Worm (Caenorhabditis elegans): ENCODE measurements around the gene ugt-60.
A peak's percentile ranks its signal among the peaks of the same experiment; 100 is the strongest.

ugt-60 gene

ce11 chrIII:9655802-9656201 is 23.0 kb downstream of the ugt-60 start, which contains the start of gene C15H7.4:
TSS of gene C15H7.4 (minus strand) at chrIII:9655902.
- no peak for TF ChIP-seq nhr-77 (tag; optimal IDR thresholded peaks at IDR 0.05)
- no peak for TF ChIP-seq hmg-11 (tag; optimal IDR thresholded peaks at IDR 0.05)
- TF ChIP-seq fkh-10 (GFP tag; optimal IDR thresholded peaks at IDR 0.05): no peak
- no peak for TF ChIP-seq skn-1 (tag; optimal IDR thresholded peaks at IDR 0.05)
- TF ChIP-seq lin-39 (tag; optimal IDR thresholded peaks at IDR 0.05): no peak
- no peak for TF ChIP-seq ceh-82 (tag; optimal IDR thresholded peaks at IDR 0.05)
- TF ChIP-seq R02D3.7 (tag; optimal IDR thresholded peaks at IDR 0.05): no peak
- TF ChIP-seq nhr-12 (tag; optimal IDR thresholded peaks at IDR 0.05): no peak
- no peak for TF ChIP-seq ztf-11 (tag; optimal IDR thresholded peaks at IDR 0.05)
- no peak for TF ChIP-seq nhr-11 (tag; optimal IDR thresholded peaks at IDR 0.05)
- TF ChIP-seq nhr-237 (tag; optimal IDR thresholded peaks at IDR 0.05): no peak
- no peak for TF ChIP-seq pha-4 (tag; optimal IDR thresholded peaks at IDR 0.05)
- no peak for TF ChIP-seq unc-62 (GFP tag; optimal IDR thresholded peaks at IDR 0.05)
- TF ChIP-seq nhr-23 (tag; optimal IDR thresholded peaks at IDR 0.05): no peak
- TF ChIP-seq ZK546.5 (tag; optimal IDR thresholded peaks at IDR 0.05): no peak

ce11 chrIII:9651871-9652270 is 27.0 kb downstream of the ugt-60 start, which contains the start of gene C15H7.3:
TSS of gene C15H7.3 (minus strand) at chrIII:9651971.
- TF ChIP-seq elt-3 (tag; optimal IDR thresholded peaks at IDR 0.05): no peak
- TF ChIP-seq ceh-16 (tag; optimal IDR thresholded peaks at IDR 0.05): no peak
- TF ChIP-seq snpc-4 (tag; optimal IDR thresholded peaks at IDR 0.05): no peak
- no peak for TF ChIP-seq fkh-2 (tag; optimal IDR thresholded peaks at IDR 0.05)

ce11 chrIII:9646440-9647021 is 32.3 kb downstream of the ugt-60 start:
- TF ChIP-seq egl-27 (tag; optimal IDR thresholded peaks at IDR 0.05) (no peak), nhr-77 (tag; optimal IDR thresholded peaks at IDR 0.05) (no peak), ceh-16 (tag; optimal IDR thresholded peaks at IDR 0.05) (no peak), nhr-23 (tag; optimal IDR thresholded peaks at IDR 0.05) (peak; percentile 84), aly-2 (tag; optimal IDR thresholded peaks at IDR 0.05) (no peak), nhr-43 (tag; optimal IDR thresholded peaks at IDR 0.05; ENCODE audit: poor library complexity, severe bottlenecking) (peak; percentile 66), nhr-25 (tag; optimal IDR thresholded peaks at IDR 0.05) (peak; percentile 10)

ce11 chrIII:9645099-9645498 is 33.8 kb downstream of the ugt-60 start:
- TF ChIP-seq ceh-9 (tag; optimal IDR thresholded peaks at IDR 0.05): no peak
- TF ChIP-seq nhr-23 (tag; optimal IDR thresholded peaks at IDR 0.05): peak; percentile 59
- peak in 1 of 3 experiments; percentile 66 for TF ChIP-seq elt-3 (tag; optimal IDR thresholded peaks at IDR 0.05)
- no peak for TF ChIP-seq ama-1 (optimal IDR thresholded peaks at IDR 0.05)

ce11 chrIII:9642110-9642509 is 36.7 kb downstream of the ugt-60 start:
- TF ChIP-seq ztf-11 (tag; optimal IDR thresholded peaks at IDR 0.05): no peak
- TF ChIP-seq nhr-23 (tag; optimal IDR thresholded peaks at IDR 0.05): peak; percentile 16

ce11 chrIII:9639281-9640050 is 39.4 kb downstream of the ugt-60 start:
- TF ChIP-seq ceh-82 (tag; optimal IDR thresholded peaks at IDR 0.05) (no peak), nhr-23 (tag; optimal IDR thresholded peaks at IDR 0.05) (peak; percentile 30)

ce11 chrIII:9638159-9638754 is 40.6 kb downstream of the ugt-60 start:
- TF ChIP-seq pha-4 (tag; optimal IDR thresholded peaks at IDR 0.05) (peak; percentile 9), pqm-1 (tag; optimal IDR thresholded peaks at IDR 0.05) (peak; percentile 97), jun-1 (tag; optimal IDR thresholded peaks at IDR 0.05) (peak; percentile 6), nfya-1 (tag; optimal IDR thresholded peaks at IDR 0.05; ENCODE audit: insufficient read depth) (no peak), ceh-82 (tag; optimal IDR thresholded peaks at IDR 0.05) (no peak), elt-2 (tag; optimal IDR thresholded peaks at IDR 0.05) (peak; percentile 94)
